Worm (Caenorhabditis elegans): ENCODE measurements around the gene cng-1.

DNA sequence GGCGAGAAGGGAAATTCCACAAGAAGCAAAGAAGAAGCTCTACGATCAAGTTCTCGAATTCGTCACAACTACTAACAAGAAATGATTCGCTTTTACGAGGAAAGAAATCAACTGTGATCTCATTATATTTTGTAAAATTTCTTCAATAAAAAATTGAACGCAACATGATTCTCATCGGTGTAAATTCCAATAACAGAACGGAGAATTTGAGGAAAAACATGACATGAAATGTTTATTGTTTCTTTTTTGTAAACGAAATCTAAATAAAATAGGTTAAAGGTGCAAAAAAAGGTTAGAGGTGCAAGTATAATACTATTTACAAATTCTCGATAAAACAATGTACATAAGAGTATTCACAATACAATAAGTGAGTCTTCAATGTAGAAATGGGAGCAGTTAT lies 39.8 kb downstream of the cng-1 start:
- TF ChIP-seq ama-1 (optimal IDR thresholded peaks at IDR 0.05): no peak
- TF ChIP-seq lin-35 (GFP tag; optimal IDR thresholded peaks at IDR 0.05): no peak
- no peak for TF ChIP-seq unc-30 (tag; optimal IDR thresholded peaks at IDR 0.05)
- no peak for TF ChIP-seq lin-39 (tag; optimal IDR thresholded peaks at IDR 0.05)
- no peak for TF ChIP-seq ztf-11 (tag; optimal IDR thresholded peaks at IDR 0.05)
- no peak for TF ChIP-seq ces-1 (GFP tag; optimal IDR thresholded peaks at IDR 0.05)
